Fruit fly (Drosophila melanogaster): ENCODE data around the gene mRpL9.

Gene mRpL9

DNA sequence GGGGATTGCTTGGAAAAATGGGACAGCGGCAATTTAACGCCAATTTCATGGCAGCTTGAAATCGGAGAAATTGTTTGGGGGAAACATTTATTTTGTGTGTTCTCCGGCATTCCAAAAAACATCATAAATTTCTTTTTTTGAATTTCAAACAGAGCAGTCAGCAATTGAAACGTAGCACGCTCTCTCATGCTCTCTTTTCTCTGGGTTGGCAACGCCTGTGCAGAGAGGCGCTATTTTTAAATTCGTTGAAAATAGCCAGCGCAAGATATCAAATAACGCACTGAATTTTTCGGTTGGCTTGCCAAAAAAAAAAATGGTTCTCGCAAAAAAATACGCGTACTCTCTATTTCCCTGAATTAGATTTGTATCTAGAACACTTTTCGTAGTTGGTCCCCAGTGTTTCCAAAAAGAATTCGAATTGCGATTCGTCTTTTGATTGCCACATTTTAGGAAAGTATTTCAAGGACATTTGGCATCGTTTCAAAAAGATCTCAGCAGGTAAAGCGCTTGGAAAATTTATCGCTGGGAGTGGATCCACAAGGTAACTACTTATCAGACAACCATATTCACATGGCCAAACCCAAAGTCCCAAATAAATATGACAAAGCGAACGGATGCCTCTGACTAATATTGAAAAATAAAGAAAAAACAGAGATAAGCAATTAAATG, 44.4 kb upstream of the mRpL9 start (continued):
- TF ChIP-seq sens (GFP tag) = peak; percentile 61
- TF ChIP-seq PHDP (tag; optimal IDR thresholded peaks at IDR 0.05) = no peak
- no peak for TF ChIP-seq CG17328 (GFP tag; IDR thresholded peaks at IDR 0.05)
- peak; percentile 37 for TF ChIP-seq trem (tag; optimal IDR thresholded peaks at IDR 0.05)
- TF ChIP-seq nmo (GFP tag; optimal IDR thresholded peaks at IDR 0.05) = peak; percentile 21
- no peak for TF ChIP-seq Chrac-16 (GFP tag; optimal IDR thresholded peaks at IDR 0.05)
- no peak for TF ChIP-seq gro (GFP tag; optimal IDR thresholded peaks at IDR 0.05)
- TF ChIP-seq Neu2 (GFP tag; optimal IDR thresholded peaks at IDR 0.05; ENCODE audit: borderline replicate concordance) = no peak
- TF ChIP-seq ac (GFP tag; optimal IDR thresholded peaks at IDR 0.05) = no peak
- no peak for TF ChIP-seq h (optimal IDR thresholded peaks at IDR 0.05)
- TF ChIP-seq CG6654 (GFP tag; optimal IDR thresholded peaks at IDR 0.05) = no peak
- no peak for TF ChIP-seq tgo (GFP tag; IDR thresholded peaks at IDR 0.05)
- TF ChIP-seq HmgD (GFP tag; optimal IDR thresholded peaks at IDR 0.05) = peak; percentile 29
- TF ChIP-seq psq (GFP tag; optimal IDR thresholded peaks at IDR 0.05) = no peak
- no peak for TF ChIP-seq CG13424 (tag; optimal IDR thresholded peaks at IDR 0.05)
- TF ChIP-seq peb (GFP tag; IDR thresholded peaks at IDR 0.05) = no peak
- no peak for TF ChIP-seq ATbp (GFP tag; optimal IDR thresholded peaks at IDR 0.05)
- peak; percentile 16 for TF ChIP-seq zen (tag; optimal IDR thresholded peaks at IDR 0.05)
- no peak for TF ChIP-seq CG9817 (tag; optimal IDR thresholded peaks at IDR 0.05)
- peak; percentile 21 for TF ChIP-seq CG2712 (tag; optimal IDR thresholded peaks at IDR 0.05)
- peak; percentile 44 to 81 for TF ChIP-seq Trl (optimal IDR thresholded peaks at IDR 0.05)
- peak; percentile 58 for TF ChIP-seq Trl (GFP tag; optimal IDR thresholded peaks at IDR 0.05)
- no peak for TF ChIP-seq wor (GFP tag; IDR thresholded peaks at IDR 0.05)
- TF ChIP-seq CG8290 (GFP tag; optimal IDR thresholded peaks at IDR 0.05) = no peak
- peak in 1 of 2 experiments; percentile 29 for TF ChIP-seq CG8290 (tag; optimal IDR thresholded peaks at IDR 0.05)
- no peak for TF ChIP-seq ERR (GFP tag; optimal IDR thresholded peaks at IDR 0.05)
- no peak for TF ChIP-seq CG1647 (GFP tag; optimal IDR thresholded peaks at IDR 0.05)
- no peak for TF ChIP-seq CG9932 (GFP tag; IDR thresholded peaks at IDR 0.05)
- TF ChIP-seq NK7.1 (GFP tag; optimal IDR thresholded peaks at IDR 0.05) = no peak
- TF ChIP-seq dmrt11E (tag; optimal IDR thresholded peaks at IDR 0.05) = no peak
- TF ChIP-seq CG31365 (tag; optimal IDR thresholded peaks at IDR 0.05) = no peak
- no peak for TF ChIP-seq CG11247 (GFP tag; IDR thresholded peaks at IDR 0.05)
- TF ChIP-seq CG10543 (GFP tag; optimal IDR thresholded peaks at IDR 0.05) = peak; percentile 16
- peak; percentile 84 for TF ChIP-seq sd (tag; optimal IDR thresholded peaks at IDR 0.05)
- TF ChIP-seq CG16779 (GFP tag; IDR thresholded peaks at IDR 0.05) = no peak
- TF ChIP-seq fd102C (GFP tag; optimal IDR thresholded peaks at IDR 0.05) = no peak
- TF ChIP-seq CG9797 (GFP tag; optimal IDR thresholded peaks at IDR 0.05) = peak; percentile 7
- TF ChIP-seq Hmx (GFP tag; optimal IDR thresholded peaks at IDR 0.05) = no peak
- no peak for TF ChIP-seq CG6813 (GFP tag; optimal IDR thresholded peaks at IDR 0.05)
- no peak for TF ChIP-seq ranshi (GFP tag; IDR thresholded peaks at IDR 0.05)
- TF ChIP-seq dm (GFP tag; optimal IDR thresholded peaks at IDR 0.05) = no peak
- no peak for TF ChIP-seq CG4328 (GFP tag; optimal IDR thresholded peaks at IDR 0.05)
- TF ChIP-seq Sry-δ (GFP tag; optimal IDR thresholded peaks at IDR 0.05) = peak; percentile 25
- TF ChIP-seq CG7745 (tag; optimal IDR thresholded peaks at IDR 0.05) = no peak
- TF ChIP-seq cg (GFP tag; optimal IDR thresholded peaks at IDR 0.05) = no peak
- no peak for TF ChIP-seq Gug (GFP tag; IDR thresholded peaks at IDR 0.05)
- TF ChIP-seq Nf-YB (GFP tag; optimal IDR thresholded peaks at IDR 0.05) = no peak
- TF ChIP-seq wdn (GFP tag; IDR thresholded peaks at IDR 0.05) = no peak
- TF ChIP-seq CG12236 (GFP tag; optimal IDR thresholded peaks at IDR 0.05) = no peak
- TF ChIP-seq Kr (GFP tag; optimal IDR thresholded peaks at IDR 0.05) = no peak
- TF ChIP-seq CG18011 (GFP tag; optimal IDR thresholded peaks at IDR 0.05) = peak; percentile 98
- TF ChIP-seq CG13775 (GFP tag; optimal IDR thresholded peaks at IDR 0.05) = no peak
